Fruit fly (Drosophila melanogaster) whole organism, embryonic: ENCODE measurements around the gene tth.

Experiments
- CG10654 ChIP-seq: fragments of 200-800 bp; sonication (Bioruptor generic); optimal IDR thresholded peaks from 2 replicates; lab custom pipeline; 2016; ENCODE audit warnings: missing biosample characterization, missing genetic modification characterization
- CG1603 ChIP-seq: fragments of 200-800 bp; sonication (Bioruptor generic); optimal IDR thresholded peaks from 2 replicates; lab custom pipeline; 2019; ENCODE audit warnings: missing biosample characterization, mild to moderate bottlenecking, missing genetic modification characterization, moderate library complexity
- CrebB ChIP-seq: fragments of 200-800 bp; sonication (Bioruptor generic); optimal IDR thresholded peaks from 3 replicates; lab custom pipeline; 2018; ENCODE audit warnings: missing biosample characterization, mild to moderate bottlenecking, missing genetic modification characterization
- Dbx ChIP-seq: fragments of 200-800 bp; sonication (Bioruptor generic); IDR thresholded peaks from 3 replicates; pipeline ENCODE4 v1.3.6; 2022; ENCODE audit warnings: missing biosample characterization, missing genetic modification characterization
- Stat92E ChIP-seq, 3 experiments: fragments of >200 bp in 2 of 3; fragments of 200-800 bp in 1 of 3; sonication (Bioruptor generic) in 1 of 3; optimal IDR thresholded peaks; 2 replicates each; lab custom pipeline; 2017 to 2019; ENCODE audit warnings: missing biosample characterization in 3 of 3, missing genetic modification characterization in 3 of 3, mild to moderate bottlenecking in 1 of 3, moderate library complexity in 1 of 3
- dan ChIP-seq: fragments of 200-800 bp; sonication (Bioruptor generic); IDR thresholded peaks from 2 replicates; pipeline ENCODE4 v1.3.6; 2022; ENCODE audit warnings: missing biosample characterization, missing genetic modification characterization
- dmrt99B ChIP-seq: fragments of 200-800 bp; sonication (Bioruptor generic); optimal IDR thresholded peaks from 2 replicates; lab custom pipeline; 2018; ENCODE audit warnings: missing biosample characterization, mild to moderate bottlenecking, missing genetic modification characterization, moderate library complexity
- dysf ChIP-seq: fragments of 200-800 bp; sonication (Bioruptor generic); IDR thresholded peaks from 3 replicates; pipeline ENCODE4 v1.3.6; 2022; ENCODE audit warnings: missing biosample characterization, missing genetic modification characterization
- kay ChIP-seq: fragments of 200-800 bp; sonication (Bioruptor generic); optimal IDR thresholded peaks from 2 replicates; lab custom pipeline; 2016; ENCODE audit warnings: missing biosample characterization, missing genetic modification characterization
- pho ChIP-seq: fragments of 200-800 bp; sonication (Bioruptor generic); optimal IDR thresholded peaks from 2 replicates; lab custom pipeline; 2016; ENCODE audit warnings: missing biosample characterization, missing genetic modification characterization
- pum ChIP-seq: fragments of 200-800 bp; sonication (Bioruptor generic); optimal IDR thresholded peaks from 2 replicates; lab custom pipeline; 2016; ENCODE audit warnings: missing biosample characterization, missing genetic modification characterization

DNA sequence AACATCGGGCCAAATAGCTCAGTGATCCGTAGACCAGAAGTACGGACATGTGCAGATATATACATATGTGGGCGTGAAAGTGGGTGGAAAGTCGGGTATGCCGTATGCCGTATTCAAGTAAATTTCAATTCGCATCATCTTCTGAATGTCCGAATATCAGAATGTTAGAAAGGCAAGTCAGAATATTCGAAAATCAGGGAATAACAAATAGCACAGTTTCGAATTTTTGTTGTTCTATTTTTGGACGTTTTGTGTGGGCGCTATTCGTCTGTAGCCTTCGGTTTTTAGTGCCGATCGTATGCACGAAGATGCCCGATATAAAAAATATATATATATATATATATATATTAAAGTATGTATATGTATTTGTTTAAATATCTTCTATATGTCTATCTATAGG, 11.9 kb downstream of the tth start:
- TF ChIP-seq CG10654, result no peak
- no peak for TF ChIP-seq dmrt99B (tag; lab: Kevin White, UChicago)
- TF ChIP-seq pum (GFP tag; lab: Kevin White, UChicago), result no peak
- TF ChIP-seq CG1603, result no peak
- no peak for TF ChIP-seq Stat92E (GFP tag; optimal IDR thresholded peaks at IDR 0.05; lab: Kevin White, UChicago)
- no peak for TF ChIP-seq kay
- no peak for TF ChIP-seq dysf (GFP tag; lab: Robert Waterston, UW)
- no peak for TF ChIP-seq Dbx (GFP tag; lab: Robert Waterston, UW)
- TF ChIP-seq dan (GFP tag; lab: Robert Waterston, UW), result no peak
- TF ChIP-seq pho (GFP tag; lab: Kevin White, UChicago), result no peak
- no peak for TF ChIP-seq CrebB
